Worm (Caenorhabditis elegans): ENCODE results near the gene rig-4.

DNA sequence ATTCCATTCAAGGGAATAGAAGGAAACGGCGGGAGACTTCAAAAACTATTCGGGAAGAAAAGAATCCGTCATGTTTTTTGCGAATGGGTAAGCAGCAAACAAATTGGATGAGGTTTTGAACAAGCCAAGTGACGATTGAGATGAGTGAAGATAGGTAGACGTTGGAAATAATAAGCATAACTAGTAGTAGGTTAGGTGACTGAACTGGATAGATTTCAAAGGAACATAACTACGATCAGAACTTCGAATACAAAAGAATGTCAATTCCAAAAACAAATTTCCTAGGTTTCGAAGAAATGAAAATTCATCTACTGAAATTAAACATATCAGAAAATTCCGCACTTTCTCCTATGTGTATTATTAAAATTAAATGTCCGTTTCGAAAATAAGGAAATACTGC, 3.6 kb upstream of the rig-4 start:
- TF ChIP-seq him-1 (tag; optimal IDR thresholded peaks at IDR 0.05) (no peak), W03F9.2 (tag; optimal IDR thresholded peaks at IDR 0.05) (no peak)
